Worm (Caenorhabditis elegans) whole organism, L1 larva: Measurements from ENCODE around the gene mcm-2.
A peak's percentile ranks its signal among the peaks of the same experiment; 100 is the strongest.

ENCODE experiments used
- C34B4.2 ChIP-seq: sonication (generic microtip); optimal IDR thresholded peaks from 2 replicates; lab custom pipeline; 2017; ENCODE audit warnings: mild to moderate bottlenecking, missing genetic modification characterization, missing compliant biosample characterization
- F16B12.6 ChIP-seq: fragments of 150-350 bp; optimal IDR thresholded peaks from 2 replicates; lab custom pipeline; 2014; ENCODE audit warnings: missing biosample characterization, missing genetic modification characterization
- blmp-1 ChIP-seq: fragments of 150-350 bp; optimal IDR thresholded peaks from 2 replicates; lab custom pipeline; 2014; ENCODE audit warnings: missing biosample characterization, missing genetic modification characterization
- ceh-63 ChIP-seq: fragments of 200-800 bp; sonication (Bioruptor generic); optimal IDR thresholded peaks from 2 replicates; lab custom pipeline; 2018; ENCODE audit warnings: mild to moderate bottlenecking, missing genetic modification characterization, missing compliant biosample characterization
- ceh-8 ChIP-seq: fragments of 200-800 bp; sonication (Bioruptor generic); optimal IDR thresholded peaks from 2 replicates; lab custom pipeline; 2018; ENCODE audit warnings: mild to moderate bottlenecking, missing genetic modification characterization, moderate library complexity, missing compliant biosample characterization
- ceh-82 ChIP-seq, 3 experiments: fragments of 150-350 bp in 1 of 3; sonication (generic microtip) in 2 of 3; optimal IDR thresholded peaks; 2 replicates each; lab custom pipeline; 2014 to 2017; ENCODE audit warnings: missing biosample characterization in 3 of 3, missing genetic modification characterization in 3 of 3
- ces-1 ChIP-seq: fragments of 150-350 bp; optimal IDR thresholded peaks from 2 replicates; lab custom pipeline; 2014; ENCODE audit warnings: missing biosample characterization, missing genetic modification reagents, missing genetic modification characterization
- dsc-1 ChIP-seq: sonication (generic microtip); optimal IDR thresholded peaks from 2 replicates; lab custom pipeline; 2016; ENCODE audit warnings: mild to moderate bottlenecking, missing genetic modification characterization, missing compliant biosample characterization
- efl-1 ChIP-seq, 4 experiments: fragments of 150-350 bp; optimal IDR thresholded peaks in 3 of 4; peaks in 1 of 4; 1 replicate in 1 of 4; 2 replicates in 3 of 4; lab custom pipeline; 2014; ENCODE audit warnings: missing biosample characterization in 2 of 4, missing genetic modification characterization in 2 of 4, missing genetic modification reagents in 2 of 4
- egl-13 ChIP-seq: sonication (generic microtip); optimal IDR thresholded peaks from 2 replicates; lab custom pipeline; 2016; ENCODE audit warnings: missing genotype, missing genetic modification reagents, missing genetic modification characterization, missing compliant biosample characterization
- elt-2 ChIP-seq: sonication (generic microtip); optimal IDR thresholded peaks from 2 replicates; lab custom pipeline; 2016; ENCODE audit warnings: missing genetic modification characterization, mild to moderate bottlenecking, inconsistent platforms, missing compliant biosample characterization, missing genetic modification reagents
- ets-5 ChIP-seq: fragments of 200-800 bp; sonication (Bioruptor generic); IDR thresholded peaks from 2 replicates; pipeline ENCODE4 v1.3.6; 2022; ENCODE audit warnings: missing genetic modification characterization, missing compliant biosample characterization
- fkh-10 ChIP-seq: sonication (generic microtip); optimal IDR thresholded peaks from 2 replicates; lab custom pipeline; 2017; ENCODE audit warnings: missing biosample characterization, missing genetic modification reagents, missing genetic modification characterization
- fos-1 ChIP-seq: fragments of 150-350 bp; optimal IDR thresholded peaks from 2 replicates; lab custom pipeline; 2014; ENCODE audit warnings: missing biosample characterization, missing genetic modification characterization
- grh-1 ChIP-seq: fragments of 200-800 bp; sonication (Bioruptor generic); IDR thresholded peaks from 2 replicates; pipeline ENCODE4 v1.3.6; 2022; ENCODE audit warnings: missing genetic modification reagents, missing genetic modification characterization, missing compliant biosample characterization
- hpl-2 ChIP-seq: fragments of 150-350 bp; optimal IDR thresholded peaks from 2 replicates; lab custom pipeline; 2014; ENCODE audit warnings: missing biosample characterization, missing genetic modification reagents, missing genetic modification characterization
- isw-1 ChIP-seq: fragments of 200-800 bp; sonication (Bioruptor generic); IDR thresholded peaks from 2 replicates; pipeline ENCODE4 v1.3.6; 2022; ENCODE audit warnings: missing genetic modification characterization, missing compliant biosample characterization
- jun-1 ChIP-seq: fragments of 150-350 bp; optimal IDR thresholded peaks from 2 replicates; lab custom pipeline; 2014; ENCODE audit warnings: missing biosample characterization, missing genetic modification reagents, missing genetic modification characterization
- lin-13 ChIP-seq: fragments of 150-350 bp; optimal IDR thresholded peaks from 2 replicates; lab custom pipeline; 2014; ENCODE audit warnings: missing biosample characterization, missing genetic modification reagents, missing genetic modification characterization
- lin-15B ChIP-seq: fragments of 150-350 bp; sonication (generic microtip); optimal IDR thresholded peaks from 3 replicates; lab custom pipeline; 2014; ENCODE audit warnings: missing biosample characterization, missing genetic modification characterization
- lin-35 ChIP-seq, 2 experiments: fragments of 150-350 bp; optimal IDR thresholded peaks; 2 replicates each; lab custom pipeline; 2014; ENCODE audit warnings: missing biosample characterization in 2 of 2, missing genetic modification characterization in 2 of 2, missing genetic modification reagents in 2 of 2
- lin-39 ChIP-seq: fragments of 150-350 bp; optimal IDR thresholded peaks from 2 replicates; lab custom pipeline; 2014; ENCODE audit warnings: missing biosample characterization, missing genetic modification reagents, missing genetic modification characterization
- lir-3 ChIP-seq: sonication (generic microtip); optimal IDR thresholded peaks from 2 replicates; lab custom pipeline; 2016; ENCODE audit warnings: mild to moderate bottlenecking, missing genetic modification characterization, moderate library complexity, missing compliant biosample characterization; ENCODE audit not compliant: poor library complexity
- lsy-2 ChIP-seq, 2 experiments: fragments of 150-350 bp; optimal IDR thresholded peaks; 2 replicates each; lab custom pipeline; 2014; ENCODE audit warnings: missing biosample characterization in 2 of 2, missing genetic modification characterization in 2 of 2
- mab-9 ChIP-seq: fragments of 200-800 bp; sonication (Bioruptor generic); IDR thresholded peaks from 2 replicates; pipeline ENCODE4 v1.3.6; 2022; ENCODE audit warnings: missing genetic modification reagents, missing genetic modification characterization, missing compliant biosample characterization
- mdl-1 ChIP-seq, 2 experiments: fragments of 150-350 bp; optimal IDR thresholded peaks; 2 replicates each; lab custom pipeline; 2014 to 2017; ENCODE audit warnings: missing biosample characterization in 2 of 2, missing genetic modification characterization in 2 of 2, inconsistent platforms in 1 of 2
- mef-2 ChIP-seq: fragments of 150-350 bp; optimal IDR thresholded peaks from 2 replicates; lab custom pipeline; 2014; ENCODE audit warnings: missing biosample characterization, missing genetic modification characterization
- mep-1 ChIP-seq: fragments of 150-350 bp; optimal IDR thresholded peaks from 2 replicates; lab custom pipeline; 2014; ENCODE audit warnings: missing biosample characterization, missing genetic modification characterization
- nhr-11 ChIP-seq: fragments of 150-350 bp; optimal IDR thresholded peaks from 2 replicates; lab custom pipeline; 2014; ENCODE audit warnings: missing biosample characterization, missing genetic modification characterization
- nhr-19 ChIP-seq: fragments of 200-800 bp; sonication (Bioruptor generic); conservative IDR thresholded peaks from 2 replicates; pipeline ENCODE4 v1.3.6; 2022; ENCODE audit warnings: missing genetic modification characterization, missing compliant biosample characterization
- nhr-20 ChIP-seq: sonication (generic microtip); optimal IDR thresholded peaks from 2 replicates; lab custom pipeline; 2016; ENCODE audit warnings: mild to moderate bottlenecking, missing genetic modification characterization, missing compliant biosample characterization
- nhr-71 ChIP-seq: sonication (generic microtip); optimal IDR thresholded peaks from 2 replicates; lab custom pipeline; 2016; ENCODE audit warnings: mild to moderate bottlenecking, missing genetic modification characterization, moderate library complexity, missing compliant biosample characterization
- nhr-77 ChIP-seq: fragments of 150-350 bp; optimal IDR thresholded peaks from 2 replicates; lab custom pipeline; 2014; ENCODE audit warnings: missing biosample characterization, missing genetic modification characterization
- nhr-85 ChIP-seq: sonication (generic microtip); peaks from one replicate; lab custom pipeline; 2016; ENCODE audit warnings: missing genetic modification characterization, inconsistent platforms, missing compliant biosample characterization
- nhr-90 ChIP-seq: sonication (generic microtip); optimal IDR thresholded peaks from 2 replicates; lab custom pipeline; 2016; ENCODE audit warnings: mild to moderate bottlenecking, missing genetic modification characterization, missing compliant biosample characterization; ENCODE audit not compliant: poor library complexity
- pax-3 ChIP-seq: fragments of 200-800 bp; sonication (Bioruptor generic); optimal IDR thresholded peaks from 2 replicates; lab custom pipeline; 2018; ENCODE audit warnings: mild to moderate bottlenecking, missing genetic modification characterization, moderate library complexity, missing compliant biosample characterization
- pqm-1 ChIP-seq: sonication (generic microtip); optimal IDR thresholded peaks from 3 replicates; lab custom pipeline; 2017; ENCODE audit warnings: missing biosample characterization, missing genetic modification characterization
- snpc-4 ChIP-seq: fragments of 150-350 bp; optimal IDR thresholded peaks from 2 replicates; lab custom pipeline; 2014; ENCODE audit warnings: missing biosample characterization, missing genetic modification characterization
- sox-4 ChIP-seq: sonication (generic microtip); optimal IDR thresholded peaks from 2 replicates; lab custom pipeline; 2016; ENCODE audit warnings: missing genetic modification characterization, missing compliant biosample characterization
- unc-62 ChIP-seq: fragments of 150-350 bp; optimal IDR thresholded peaks from 2 replicates; lab custom pipeline; 2014; ENCODE audit warnings: missing biosample characterization, missing genetic modification reagents, missing genetic modification characterization
- unc-86 ChIP-seq: sonication (generic microtip); optimal IDR thresholded peaks from 2 replicates; lab custom pipeline; 2016; ENCODE audit warnings: missing genetic modification characterization, missing compliant biosample characterization
- unc-98 ChIP-seq: fragments of 200-800 bp; sonication (Bioruptor generic); IDR thresholded peaks from 2 replicates; pipeline ENCODE4 v1.3.6; 2022; ENCODE audit warnings: missing genetic modification characterization, missing compliant biosample characterization
- vab-15 ChIP-seq: sonication (generic microtip); optimal IDR thresholded peaks from 2 replicates; lab custom pipeline; 2017; ENCODE audit warnings: missing genotype, mild to moderate bottlenecking, missing genetic modification characterization, missing compliant biosample characterization
- xbp-1 ChIP-seq: sonication (generic microtip); optimal IDR thresholded peaks from 2 replicates; lab custom pipeline; 2016; ENCODE audit warnings: missing genetic modification characterization, missing compliant biosample characterization
- zag-1 ChIP-seq: fragments of 150-350 bp; optimal IDR thresholded peaks from 2 replicates; lab custom pipeline; 2014; ENCODE audit warnings: missing biosample characterization, missing genetic modification characterization
- zip-4 ChIP-seq: fragments of 200-800 bp; sonication (Bioruptor generic); optimal IDR thresholded peaks from 2 replicates; lab custom pipeline; 2018; ENCODE audit warnings: mild to moderate bottlenecking, missing genetic modification characterization, moderate library complexity, missing compliant biosample characterization
- ztf-11 ChIP-seq, 2 experiments: sonication (generic microtip); optimal IDR thresholded peaks; 2 replicates each; lab custom pipeline; 2016 to 2017; ENCODE audit warnings: missing genetic modification characterization in 2 of 2, missing biosample characterization in 1 of 2, missing compliant biosample characterization in 1 of 2

Gene mcm-2

DNA sequence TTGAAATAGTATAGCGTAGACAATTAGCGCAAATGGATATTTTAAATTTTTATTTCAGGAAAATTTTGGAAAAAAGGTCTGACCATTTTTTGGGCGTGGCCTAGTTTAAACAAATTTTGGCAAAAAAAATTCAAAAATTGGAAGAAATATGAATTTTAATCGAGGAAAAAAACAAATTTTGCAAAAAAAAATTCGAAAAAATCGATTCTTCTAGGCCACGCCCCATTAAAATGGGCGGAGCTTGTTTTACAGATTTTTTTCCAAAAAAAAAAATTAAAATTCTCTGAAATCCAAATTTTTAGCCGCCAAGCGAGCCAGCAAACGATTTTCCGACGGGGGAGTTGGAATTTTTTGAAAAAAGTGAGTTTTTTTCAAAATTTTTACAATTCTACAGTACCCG is 42.9 kb upstream of the mcm-2 start, which contains the start of gene nadk-2:
Gene nadk-2 (plus strand): TSS at position 301 of the 400 bp plus-strand sequence.
- TF ChIP-seq lsy-2 (tag; optimal IDR thresholded peaks at IDR 0.05; lab: Kevin White, UChicago) (no peak), hpl-2 (GFP tag; lab: Kevin White, UChicago) (no peak), lir-3 (tag; lab: Kevin White, UChicago) (no peak), ceh-63 (no peak), mep-1 (tag; lab: Kevin White, UChicago) (no peak), unc-62 (GFP tag; lab: Kevin White, UChicago) (no peak), lin-39 (tag; lab: Kevin White, UChicago) (no peak)

DNA sequence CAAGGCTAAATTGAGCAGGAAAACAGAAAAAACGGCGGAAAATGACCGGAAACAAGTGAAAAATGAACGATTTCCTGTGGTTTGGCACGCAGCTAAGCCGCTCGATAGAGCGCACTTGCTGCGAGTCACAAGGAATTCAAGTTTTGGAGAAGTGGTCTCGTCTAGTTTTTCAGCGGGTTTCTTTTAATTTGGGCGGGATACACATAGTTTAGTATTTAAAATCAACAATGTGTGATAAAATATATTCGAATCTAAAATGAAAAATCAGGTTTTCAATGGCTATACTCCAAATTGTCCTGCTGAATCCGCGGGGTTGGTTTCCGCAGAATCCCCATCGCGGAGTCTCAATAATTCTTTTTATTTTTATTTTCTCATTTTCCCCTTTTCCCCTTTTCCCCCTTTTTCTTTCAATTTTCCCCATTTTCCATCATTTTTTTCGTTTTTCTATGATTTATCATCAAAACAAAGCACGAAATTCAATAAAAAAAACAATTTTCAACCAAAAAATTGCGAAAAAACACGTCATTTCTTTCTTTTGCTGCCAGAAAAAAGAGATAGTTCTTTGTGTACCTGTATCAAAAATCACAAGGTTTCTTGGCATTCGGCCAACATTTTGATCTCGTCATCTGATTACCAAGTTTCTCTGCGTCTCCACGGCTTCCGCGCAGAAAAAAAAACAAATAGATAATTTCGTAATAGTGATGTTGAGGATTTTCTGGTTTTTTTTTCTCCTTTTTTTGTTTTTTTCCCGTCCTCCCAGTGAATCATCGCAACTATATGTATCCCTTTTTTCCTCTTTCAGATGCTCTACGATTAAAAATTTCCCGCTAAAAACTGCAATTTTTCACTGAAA is 35.9 kb upstream of the mcm-2 start, which contains the start of gene ippk-1:
Gene ippk-1 (plus strand): TSS at position 803 of the 853 bp plus-strand sequence.
- TF ChIP-seq jun-1 (tag; lab: Kevin White, UChicago) (no peak), lin-39 (tag; lab: Kevin White, UChicago) (peak; percentile 9), unc-62 (GFP tag; lab: Kevin White, UChicago) (no peak), nhr-77 (peak; percentile 29), ets-5 (no peak), ceh-82 (tag; optimal IDR thresholded peaks at IDR 0.05; lab: Kevin White, UChicago) (peak in 2 of 3 experiments; percentile 34 to 47), fkh-10 (GFP tag; lab: Kevin White, UChicago) (peak; percentile 38), zag-1 (tag; lab: Kevin White, UChicago) (no peak), blmp-1 (tag; lab: Kevin White, UChicago) (peak; percentile 64), unc-86 (tag; lab: Kevin White, UChicago) (peak; percentile 71), mdl-1 (tag; optimal IDR thresholded peaks at IDR 0.05; lab: Kevin White, UChicago) (peak in 1 of 2 experiments; percentile 57), C34B4.2 (tag; lab: Kevin White, UChicago) (no peak), vab-15 (tag; lab: Kevin White, UChicago) (peak; percentile 11), lin-13 (GFP tag; lab: Kevin White, UChicago) (peak; percentile 50), ceh-63 (no peak), nhr-90 (tag; lab: Kevin White, UChicago) (peak; percentile 48), dsc-1 (tag; lab: Kevin White, UChicago) (peak; percentile 25), unc-98 (GFP tag; lab: Robert Waterston, UW) (peak; percentile 77), lin-35 (GFP tag; optimal IDR thresholded peaks at IDR 0.05; lab: Kevin White, UChicago) (peak; percentile 64), grh-1 (no peak), egl-13 (peak; percentile 67), lir-3 (tag; lab: Kevin White, UChicago) (peak; percentile 50), lin-15B (tag; lab: Kevin White, UChicago) (peak; percentile 41), ztf-11 (tag; optimal IDR thresholded peaks at IDR 0.05; lab: Kevin White, UChicago) (peak in 1 of 2 experiments; percentile 53), pax-3 (tag; lab: Kevin White, UChicago) (peak; percentile 80), ces-1 (GFP tag; lab: Kevin White, UChicago) (no peak), lsy-2 (tag; optimal IDR thresholded peaks at IDR 0.05; lab: Kevin White, UChicago) (peak; percentile 30 to 64), nhr-85 (peak; percentile 91), fos-1 (peak; percentile 39), mep-1 (tag; lab: Kevin White, UChicago) (no peak), nhr-19 (GFP tag; lab: Robert Waterston, UW) (peak; percentile 57), efl-1 (optimal IDR thresholded peaks at IDR 0.05; lab: Kevin White, UChicago) (peak; percentile 56 to 62), efl-1 (GFP tag; optimal IDR thresholded peaks at IDR 0.05 in 1 of 2; lab: Kevin White, UChicago) (peak; percentile 48 to 93), mab-9 (GFP tag; lab: Robert Waterston, UW) (no peak), nhr-71 (peak; percentile 73), nhr-20 (tag; lab: Kevin White, UChicago) (peak; percentile 54), zip-4 (GFP tag; lab: Kevin White, UChicago) (peak; percentile 65), elt-2 (tag; lab: Kevin White, UChicago) (peak; percentile 38), snpc-4 (tag; lab: Kevin White, UChicago) (no peak), nhr-11 (tag; lab: Kevin White, UChicago) (no peak), isw-1 (GFP tag; lab: Robert Waterston, UW) (peak; percentile 65), mef-2 (tag; lab: Kevin White, UChicago) (no peak), sox-4 (tag; lab: Kevin White, UChicago) (no peak), F16B12.6 (tag; lab: Kevin White, UChicago) (no peak), pqm-1 (tag; lab: Kevin White, UChicago) (no peak), xbp-1 (peak; percentile 37), ceh-8 (no peak)
